Fruit fly (Drosophila melanogaster): ENCODE measurements around the gene Vha36-3.

Vha36-3 gene

dm6 chrX:2534951-2535693 is 45.2 kb downstream of the Vha36-3 start:
- TF ChIP-seq noc (tag; optimal IDR thresholded peaks at IDR 0.05): no peak

dm6 chrX:2533843-2534473 is 46.4 kb downstream of the Vha36-3 start:
- TF ChIP-seq noc (tag; optimal IDR thresholded peaks at IDR 0.05): peak; percentile 1

- no peak for TF ChIP-seq noc (tag; optimal IDR thresholded peaks at IDR 0.05)
These were observed 49.0 kb downstream of the Vha36-3 start for dm6 chrX:2531280-2531807.
